Worm (Caenorhabditis elegans): ENCODE results near the gene clec-122.

clec-122 gene

ce11 chrII:3105765-3106164 lies at the start of gene clec-122:
TSS of gene clec-122 (plus strand) at chrII:3106065.
- TF ChIP-seq ceh-9 (tag; optimal IDR thresholded peaks at IDR 0.05) (no peak), nhr-67 (tag; optimal IDR thresholded peaks at IDR 0.05) (no peak), lin-15B (tag; optimal IDR thresholded peaks at IDR 0.05) (no peak), elt-2 (tag; optimal IDR thresholded peaks at IDR 0.05) (no peak), ceh-82 (tag; optimal IDR thresholded peaks at IDR 0.05) (no peak), daf-12 (tag; optimal IDR thresholded peaks at IDR 0.05) (no peak), sea-2 (GFP tag; optimal IDR thresholded peaks at IDR 0.05) (no peak), fkh-10 (GFP tag; optimal IDR thresholded peaks at IDR 0.05) (no peak), fos-1 (tag; optimal IDR thresholded peaks at IDR 0.05) (no peak)

- no peak for TF ChIP-seq ztf-11 (tag; optimal IDR thresholded peaks at IDR 0.05)
- TF ChIP-seq jun-1 (tag; optimal IDR thresholded peaks at IDR 0.05), result no peak
- TF ChIP-seq sea-2 (GFP tag; optimal IDR thresholded peaks at IDR 0.05), result no peak
- no peak for TF ChIP-seq ceh-28 (tag; optimal IDR thresholded peaks at IDR 0.05)
- no peak for TF ChIP-seq eor-1 (tag; optimal IDR thresholded peaks at IDR 0.05)
- TF ChIP-seq nhr-23 (tag; optimal IDR thresholded peaks at IDR 0.05), result no peak
- TF ChIP-seq hmg-11 (tag; optimal IDR thresholded peaks at IDR 0.05), result no peak
- no peak for TF ChIP-seq elt-2 (tag; optimal IDR thresholded peaks at IDR 0.05)
- TF ChIP-seq nhr-77 (tag; optimal IDR thresholded peaks at IDR 0.05), result no peak
- no peak for TF ChIP-seq nhr-237 (tag; optimal IDR thresholded peaks at IDR 0.05)
- no peak for TF ChIP-seq ceh-82 (tag; optimal IDR thresholded peaks at IDR 0.05)
- TF ChIP-seq ceh-9 (tag; optimal IDR thresholded peaks at IDR 0.05), result no peak
- TF ChIP-seq zag-1 (tag; optimal IDR thresholded peaks at IDR 0.05), result no peak
These were observed 49.5 kb upstream of the clec-122 start, which contains the start of gene lin-8 for ce11 chrII:3056266-3056872. TSS of gene lin-8 (plus strand) at chrII:3056822.

- TF ChIP-seq ceh-28 (tag; optimal IDR thresholded peaks at IDR 0.05) (no peak), nhr-12 (tag; optimal IDR thresholded peaks at IDR 0.05) (no peak), fos-1 (tag; optimal IDR thresholded peaks at IDR 0.05) (no peak), nhr-11 (tag; optimal IDR thresholded peaks at IDR 0.05) (no peak), jun-1 (tag; optimal IDR thresholded peaks at IDR 0.05) (no peak), elt-1 (tag; optimal IDR thresholded peaks at IDR 0.05) (no peak), fkh-2 (tag; optimal IDR thresholded peaks at IDR 0.05) (no peak), lin-39 (tag; optimal IDR thresholded peaks at IDR 0.05) (no peak), lsy-12 (tag; optimal IDR thresholded peaks at IDR 0.05) (no peak), R02D3.7 (tag; optimal IDR thresholded peaks at IDR 0.05) (no peak), ztf-4 (tag; optimal IDR thresholded peaks at IDR 0.05) (no peak), nhr-76 (tag; optimal IDR thresholded peaks at IDR 0.05) (no peak), snpc-4 (tag; optimal IDR thresholded peaks at IDR 0.05) (no peak), ceh-9 (tag; optimal IDR thresholded peaks at IDR 0.05) (no peak), lin-15B (tag; optimal IDR thresholded peaks at IDR 0.05) (no peak)
These were observed 45.1 kb upstream of the clec-122 start, which contains the start of gene Y25C1A.6 for ce11 chrII:3060782-3061181. TSS of gene Y25C1A.6 (plus strand) at chrII:3061082.

ce11 chrII:3061605-3062004 lies 44.3 kb upstream of the clec-122 start:
- TF ChIP-seq lsy-12 (tag; optimal IDR thresholded peaks at IDR 0.05), result no peak
- TF ChIP-seq nhr-25 (tag; optimal IDR thresholded peaks at IDR 0.05), result no peak
- TF ChIP-seq pha-4 (tag; optimal IDR thresholded peaks at IDR 0.05), result no peak
- TF ChIP-seq unc-39 (tag; optimal IDR thresholded peaks at IDR 0.05), result no peak
- TF ChIP-seq R02D3.7 (tag; optimal IDR thresholded peaks at IDR 0.05), result no peak
- TF ChIP-seq mml-1 (tag; optimal IDR thresholded peaks at IDR 0.05), result no peak
- no peak for TF ChIP-seq aly-2 (tag; optimal IDR thresholded peaks at IDR 0.05)
- TF ChIP-seq nhr-12 (tag; optimal IDR thresholded peaks at IDR 0.05), result no peak
- TF ChIP-seq ZK546.5 (tag; optimal IDR thresholded peaks at IDR 0.05), result no peak
- TF ChIP-seq ceh-9 (tag; optimal IDR thresholded peaks at IDR 0.05), result no peak
- no peak for TF ChIP-seq nhr-23 (tag; optimal IDR thresholded peaks at IDR 0.05)
- TF ChIP-seq egl-5 (tag; optimal IDR thresholded peaks at IDR 0.05), result no peak
- no peak for TF ChIP-seq nhr-77 (tag; optimal IDR thresholded peaks at IDR 0.05)
- no peak for TF ChIP-seq eor-1 (tag; optimal IDR thresholded peaks at IDR 0.05)
- no peak for TF ChIP-seq egl-27 (tag; optimal IDR thresholded peaks at IDR 0.05)
- TF ChIP-seq ceh-82 (tag; optimal IDR thresholded peaks at IDR 0.05), result no peak
- no peak for TF ChIP-seq daf-12 (tag; optimal IDR thresholded peaks at IDR 0.05)
- TF ChIP-seq tbx-2 (tag; optimal IDR thresholded peaks at IDR 0.05), result no peak
